Worm (Caenorhabditis elegans): ENCODE measurements around the gene snet-1.

Gene snet-1

ce11 chrX:3668842-3669241 is at the start of gene snet-1:
snet-1 (minus strand) TSS chrX:3668942.
- TF ChIP-seq lin-13 (GFP tag; optimal IDR thresholded peaks at IDR 0.05) (no peak), sma-9 (GFP tag; optimal IDR thresholded peaks at IDR 0.05) (no peak), sma-9 (tag; optimal IDR thresholded peaks at IDR 0.05) (no peak), mbf-1 (tag; optimal IDR thresholded peaks at IDR 0.05) (no peak), zag-1 (tag; optimal IDR thresholded peaks at IDR 0.05) (no peak), unc-62 (GFP tag; optimal IDR thresholded peaks at IDR 0.05) (no peak), nhr-11 (tag; optimal IDR thresholded peaks at IDR 0.05) (no peak), dmd-4 (tag; optimal IDR thresholded peaks at IDR 0.05) (no peak)

- no peak for TF ChIP-seq lin-39 (tag; optimal IDR thresholded peaks at IDR 0.05)
- no peak for TF ChIP-seq ztf-1 (GFP tag; conservative IDR thresholded peaks at IDR 0.05)
- no peak for TF ChIP-seq ceh-16 (tag; optimal IDR thresholded peaks at IDR 0.05)
- no peak for TF ChIP-seq Y55F3AM.14 (GFP tag; optimal IDR thresholded peaks at IDR 0.05)
- TF ChIP-seq ama-1 (optimal IDR thresholded peaks at IDR 0.05), result no peak
- no peak for TF ChIP-seq nhr-23 (tag; optimal IDR thresholded peaks at IDR 0.05)
- no peak for TF ChIP-seq sem-4 (tag; optimal IDR thresholded peaks at IDR 0.05)
- TF ChIP-seq blmp-1 (tag; optimal IDR thresholded peaks at IDR 0.05; ENCODE audit: insufficient read depth), result no peak
These were observed 47.1 kb upstream of the snet-1 start for ce11 chrX:3715835-3716234.

ce11 chrX:3714797-3715196 is 46.1 kb upstream of the snet-1 start, which contains the start of gene C01C4.2:
C01C4.2 (plus strand) TSS chrX:3715097.
- no peak for TF ChIP-seq nhr-11 (tag; optimal IDR thresholded peaks at IDR 0.05)
- no peak for TF ChIP-seq alr-1 (tag; optimal IDR thresholded peaks at IDR 0.05)

ce11 chrX:3711581-3712101 is 42.9 kb upstream of the snet-1 start:
- peak; percentile 55 for TF ChIP-seq sma-9 (GFP tag; optimal IDR thresholded peaks at IDR 0.05)
- no peak for TF ChIP-seq sma-9 (tag; optimal IDR thresholded peaks at IDR 0.05)
- TF ChIP-seq ZK546.5 (tag; optimal IDR thresholded peaks at IDR 0.05), result no peak

ce11 chrX:3709747-3710146 is 41.0 kb upstream of the snet-1 start:
- no peak for TF ChIP-seq nhr-12 (tag; optimal IDR thresholded peaks at IDR 0.05)
- no peak for TF ChIP-seq mdl-1 (tag; optimal IDR thresholded peaks at IDR 0.05)
- TF ChIP-seq dmd-4 (tag; optimal IDR thresholded peaks at IDR 0.05), result no peak
- TF ChIP-seq elt-1 (tag; optimal IDR thresholded peaks at IDR 0.05), result no peak
- no peak for TF ChIP-seq nhr-10 (tag; optimal IDR thresholded peaks at IDR 0.05)
- no peak for TF ChIP-seq nhr-25 (tag; optimal IDR thresholded peaks at IDR 0.05)
- no peak for TF ChIP-seq C34F6.9 (tag; optimal IDR thresholded peaks at IDR 0.05)
- TF ChIP-seq nhr-129 (tag; optimal IDR thresholded peaks at IDR 0.05), result no peak
- TF ChIP-seq zag-1 (tag; optimal IDR thresholded peaks at IDR 0.05), result no peak

- TF ChIP-seq nhr-237 (tag; optimal IDR thresholded peaks at IDR 0.05), result no peak
- no peak for TF ChIP-seq nhr-10 (tag; optimal IDR thresholded peaks at IDR 0.05)
- TF ChIP-seq nhr-12 (tag; optimal IDR thresholded peaks at IDR 0.05), result no peak
- TF ChIP-seq mbf-1 (tag; optimal IDR thresholded peaks at IDR 0.05), result no peak
- no peak for TF ChIP-seq unc-55 (GFP tag; optimal IDR thresholded peaks at IDR 0.05)
- TF ChIP-seq ztf-4 (tag; optimal IDR thresholded peaks at IDR 0.05), result no peak
- TF ChIP-seq mdl-1 (tag; optimal IDR thresholded peaks at IDR 0.05), result no peak
- no peak for TF ChIP-seq sem-4 (tag; optimal IDR thresholded peaks at IDR 0.05)
- no peak for TF ChIP-seq mab-5 (tag; optimal IDR thresholded peaks at IDR 0.05)
- no peak for TF ChIP-seq ZK546.5 (tag; optimal IDR thresholded peaks at IDR 0.05)
- TF ChIP-seq ztf-11 (tag; optimal IDR thresholded peaks at IDR 0.05), result no peak
- TF ChIP-seq nhr-23 (tag; optimal IDR thresholded peaks at IDR 0.05), result no peak
- no peak for TF ChIP-seq crh-2 (tag; optimal IDR thresholded peaks at IDR 0.05)
- TF ChIP-seq snpc-4 (tag; optimal IDR thresholded peaks at IDR 0.05), result no peak
These were observed 37.6 kb upstream of the snet-1 start for ce11 chrX:3706319-3706718.

ce11 chrX:3705319-3705718 is 36.6 kb upstream of the snet-1 start:
- TF ChIP-seq lsy-2 (tag; optimal IDR thresholded peaks at IDR 0.05) (peak in 1 of 2 experiments; percentile 30), nhr-11 (tag; optimal IDR thresholded peaks at IDR 0.05) (no peak), F13H6.1 (tag; optimal IDR thresholded peaks at IDR 0.05) (no peak), unc-55 (GFP tag; optimal IDR thresholded peaks at IDR 0.05) (peak; percentile 64), nhr-129 (tag; optimal IDR thresholded peaks at IDR 0.05) (peak; percentile 4)

Data from whole organism, L2 larva.